Fruit fly (Drosophila melanogaster) whole organism: Measurements from ENCODE around the gene Polr3D.

Source experiments
- CG8478 ChIP-seq: fragments of >200 bp; optimal IDR thresholded peaks from 2 replicates; lab custom pipeline; 2018; ENCODE audit warnings: inconsistent platforms
- EcR ChIP-seq, 2 experiments: fragments of >200 bp; optimal IDR thresholded peaks; 2 replicates each; lab custom pipeline; 2017; ENCODE audit warnings: missing biosample characterization in 2 of 2, missing genetic modification characterization in 2 of 2, missing genetic modification reagents in 2 of 2
- psq ChIP-seq: fragments of >200 bp; optimal IDR thresholded peaks from 2 replicates; lab custom pipeline; 2017

DNA sequence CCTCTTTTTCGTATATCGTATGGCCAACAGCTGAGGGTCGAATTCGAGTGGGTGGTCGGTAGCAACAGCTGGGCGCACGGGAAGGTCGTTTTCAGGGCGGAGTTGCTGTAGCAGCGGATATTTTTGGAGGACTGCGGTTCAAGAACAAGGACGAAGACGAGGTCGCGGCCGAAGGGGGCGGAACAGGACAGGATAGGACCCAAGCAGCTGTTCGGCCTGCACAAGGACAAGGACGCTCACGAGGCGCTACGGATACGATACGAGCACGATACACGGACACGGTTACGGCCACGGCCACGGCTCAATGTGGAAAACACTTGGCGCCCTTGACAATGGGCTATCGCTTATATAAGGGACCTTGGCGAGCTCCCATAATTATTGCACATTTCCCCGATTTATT lies 48.1 kb downstream of the Polr3D start:
- TF ChIP-seq EcR (GFP tag; optimal IDR thresholded peaks at IDR 0.05; lab: Kevin White, UChicago) = no peak
- TF ChIP-seq CG8478 (lab: Kevin White, UChicago) = no peak
- TF ChIP-seq psq (lab: Kevin White, UChicago) = no peak
